Fruit fly (Drosophila melanogaster) whole organism, embryonic: ENCODE measurements around the gene CG16813.

Source experiments
- Asciz ChIP-seq: fragments of 200-800 bp; sonication (Bioruptor generic); optimal IDR thresholded peaks from 2 replicates; lab custom pipeline; 2017; ENCODE audit warnings: missing biosample characterization, mild to moderate bottlenecking, missing genetic modification characterization, missing genetic modification reagents
- Atf6 ChIP-seq: fragments of 200-800 bp; sonication (Bioruptor generic); IDR thresholded peaks from 2 replicates; pipeline ENCODE4 v1.3.6; 2022; ENCODE audit warnings: missing biosample characterization, missing genetic modification characterization
- Bgb ChIP-seq: fragments of 200-800 bp; sonication (Bioruptor generic); IDR thresholded peaks from 2 replicates; pipeline ENCODE4 v1.3.6; 2022; ENCODE audit warnings: missing biosample characterization, missing genetic modification characterization; ENCODE audit not compliant: partially characterized antibody
- CG10565 ChIP-seq: fragments of 200-800 bp; sonication (Bioruptor generic); optimal IDR thresholded peaks from 3 replicates; lab custom pipeline; 2016; ENCODE audit warnings: missing biosample characterization, mild to moderate bottlenecking, missing genetic modification characterization
- CG10979 ChIP-seq: fragments of 200-800 bp; sonication (Bioruptor generic); optimal IDR thresholded peaks from 2 replicates; lab custom pipeline; 2018; ENCODE audit warnings: missing biosample characterization, mild to moderate bottlenecking, missing genetic modification characterization, moderate library complexity
- CG12942 ChIP-seq: fragments of 200-800 bp; sonication (Bioruptor generic); optimal IDR thresholded peaks from 3 replicates; lab custom pipeline; 2016; ENCODE audit warnings: missing biosample characterization, missing genetic modification characterization
- CG13624 ChIP-seq: fragments of 200-800 bp; sonication (Bioruptor generic); optimal IDR thresholded peaks from 2 replicates; lab custom pipeline; 2016; ENCODE audit warnings: missing biosample characterization, missing genetic modification characterization
- CG13775 ChIP-seq: fragments of 200-800 bp; sonication (Bioruptor generic); optimal IDR thresholded peaks from 3 replicates; lab custom pipeline; 2017; ENCODE audit warnings: missing biosample characterization, mild to moderate bottlenecking, missing genetic modification characterization
- CG1602 ChIP-seq: fragments of 200-800 bp; sonication (Bioruptor generic); optimal IDR thresholded peaks from 3 replicates; lab custom pipeline; 2016; ENCODE audit warnings: missing biosample characterization, missing genetic modification characterization
- CG18764 ChIP-seq: fragments of 200-800 bp; sonication (Bioruptor generic); optimal IDR thresholded peaks from 3 replicates; lab custom pipeline; 2016; ENCODE audit warnings: missing biosample characterization, missing genetic modification characterization
- CG32767 ChIP-seq: fragments of 200-800 bp; sonication (Bioruptor generic); IDR thresholded peaks from 2 replicates; pipeline ENCODE4 v1.3.6; 2022; ENCODE audit warnings: missing biosample characterization, missing genetic modification characterization
- CG6854 ChIP-seq: fragments of 200-800 bp; sonication (Bioruptor generic); optimal IDR thresholded peaks from 3 replicates; lab custom pipeline; 2017; ENCODE audit warnings: missing biosample characterization, mild to moderate bottlenecking, missing genetic modification characterization
- CG7271 ChIP-seq: fragments of 200-800 bp; sonication (Bioruptor generic); optimal IDR thresholded peaks from 2 replicates; lab custom pipeline; 2018; ENCODE audit warnings: missing biosample characterization, mild to moderate bottlenecking, missing genetic modification characterization, moderate library complexity
- CG7963 ChIP-seq: fragments of 200-800 bp; sonication (Bioruptor generic); IDR thresholded peaks from 3 replicates; pipeline ENCODE4 v1.3.6; 2022; ENCODE audit warnings: missing biosample characterization, missing genetic modification characterization; ENCODE audit not compliant: partially characterized antibody
- CG8478 ChIP-seq: fragments of >200 bp; optimal IDR thresholded peaks from 2 replicates; lab custom pipeline; 2018
- CkIIα-i1 ChIP-seq: fragments of 200-800 bp; sonication (Bioruptor generic); IDR thresholded peaks from 2 replicates; pipeline ENCODE4 v1.3.6; 2022; ENCODE audit warnings: missing biosample characterization, missing genetic modification characterization
- D ChIP-seq, 2 experiments: fragments of 200-800 bp in 1 of 2; fragments of >200 bp in 1 of 2; sonication (Bioruptor generic) in 1 of 2; optimal IDR thresholded peaks; 2 replicates in 1 of 2; 3 replicates in 1 of 2; lab custom pipeline; 2017; ENCODE audit warnings: mild to moderate bottlenecking in 1 of 2, missing biosample characterization in 1 of 2, missing genetic modification characterization in 1 of 2, missing genetic modification reagents in 1 of 2
- Dbx ChIP-seq: fragments of 200-800 bp; sonication (Bioruptor generic); IDR thresholded peaks from 3 replicates; pipeline ENCODE4 v1.3.6; 2022; ENCODE audit warnings: missing biosample characterization, missing genetic modification characterization
- Deaf1 ChIP-seq: fragments of 200-800 bp; optimal IDR thresholded peaks from 3 replicates; lab custom pipeline; 2019; ENCODE audit warnings: missing biosample characterization, mild to moderate bottlenecking, missing genetic modification characterization, moderate library complexity
- Dll ChIP-seq: fragments of 200-800 bp; sonication (Bioruptor generic); IDR thresholded peaks from 4 replicates; pipeline ENCODE4 v1.3.6; 2022; ENCODE audit warnings: missing biosample characterization, missing genetic modification characterization; ENCODE audit not compliant: partially characterized antibody
- ERR ChIP-seq: fragments of 200-800 bp; sonication (Bioruptor generic); optimal IDR thresholded peaks from 2 replicates; lab custom pipeline; 2016; ENCODE audit warnings: missing biosample characterization, missing genetic modification characterization
- Eip74EF ChIP-seq, 2 experiments: fragments of 200-800 bp in 1 of 2; fragments of >200 bp in 1 of 2; sonication (Bioruptor generic) in 1 of 2; optimal IDR thresholded peaks; 2 replicates each; lab custom pipeline; 2017 to 2019; ENCODE audit warnings: missing biosample characterization in 2 of 2, missing genetic modification characterization in 2 of 2, mild to moderate bottlenecking in 1 of 2, moderate library complexity in 1 of 2
- HmgZ ChIP-seq: fragments of 200-800 bp; sonication (Bioruptor generic); optimal IDR thresholded peaks from 2 replicates; lab custom pipeline; 2018; ENCODE audit warnings: missing biosample characterization, mild to moderate bottlenecking, missing genetic modification characterization
- MTF-1 ChIP-seq: fragments of 200-800 bp; sonication (Bioruptor generic); optimal IDR thresholded peaks from 2 replicates; lab custom pipeline; 2018; ENCODE audit warnings: missing biosample characterization, mild to moderate bottlenecking, missing genetic modification characterization, borderline replicate concordance
- Med ChIP-seq: fragments of 200-800 bp; sonication (Bioruptor generic); peaks from one replicate; lab custom pipeline; 2016; ENCODE audit warnings: missing biosample characterization, missing genetic modification characterization, mild to moderate bottlenecking, inconsistent platforms, moderate library complexity
- Pdp1 ChIP-seq, 2 experiments: fragments of 200-800 bp; sonication (Bioruptor generic); optimal IDR thresholded peaks; 3 replicates each; lab custom pipeline; 2016; ENCODE audit warnings: missing biosample characterization in 2 of 2, missing genetic modification characterization in 2 of 2, mild to moderate bottlenecking in 1 of 2, moderate library complexity in 1 of 2
- Rfx ChIP-seq: fragments of 200-800 bp; sonication (Bioruptor generic); IDR thresholded peaks from 2 replicates; pipeline ENCODE4 v1.3.6; 2022; ENCODE audit warnings: missing biosample characterization, missing genetic modification characterization
- Scr ChIP-seq: fragments of 200-800 bp; sonication (Bioruptor generic); IDR thresholded peaks from 2 replicates; pipeline ENCODE4 v1.3.6; 2022; ENCODE audit warnings: missing biosample characterization, missing genetic modification characterization; ENCODE audit not compliant: partially characterized antibody
- Six4 ChIP-seq: fragments of 200-800 bp; sonication (Bioruptor generic); optimal IDR thresholded peaks from 2 replicates; lab custom pipeline; 2016; ENCODE audit warnings: missing biosample characterization, missing genetic modification characterization
- Xbp1 ChIP-seq: fragments of 200-800 bp; sonication (Bioruptor generic); optimal IDR thresholded peaks from 3 replicates; lab custom pipeline; 2016; ENCODE audit warnings: missing biosample characterization, mild to moderate bottlenecking, missing genetic modification characterization
- bcd ChIP-seq: fragments of 200-800 bp; sonication (Bioruptor generic); optimal IDR thresholded peaks from 2 replicates; lab custom pipeline; 2017; ENCODE audit warnings: missing biosample characterization, mild to moderate bottlenecking, missing genetic modification characterization
- cg ChIP-seq: fragments of 200-800 bp; sonication (Bioruptor generic); optimal IDR thresholded peaks from 3 replicates; lab custom pipeline; 2019; ENCODE audit warnings: missing biosample characterization, mild to moderate bottlenecking, missing genetic modification characterization, moderate library complexity
- crp ChIP-seq, 2 experiments: fragments of 200-800 bp; sonication (Bioruptor generic); optimal IDR thresholded peaks; 2 replicates in 1 of 2; 3 replicates in 1 of 2; lab custom pipeline; 2017; ENCODE audit warnings: missing biosample characterization in 2 of 2, missing genetic modification characterization in 2 of 2, mild to moderate bottlenecking in 1 of 2, moderate library complexity in 1 of 2
- cwo ChIP-seq: fragments of 200-800 bp; sonication (Bioruptor generic); optimal IDR thresholded peaks from 3 replicates; lab custom pipeline; 2017; ENCODE audit warnings: missing biosample characterization, missing genetic modification characterization, mild to moderate bottlenecking, moderate library complexity, missing genetic modification reagents
- da ChIP-seq: fragments of 200-800 bp; sonication (Bioruptor generic); optimal IDR thresholded peaks from 2 replicates; lab custom pipeline; 2016; ENCODE audit warnings: missing biosample characterization, missing genetic modification characterization
- dm ChIP-seq: fragments of 200-800 bp; sonication (Bioruptor generic); optimal IDR thresholded peaks from 3 replicates; lab custom pipeline; 2016; ENCODE audit warnings: missing biosample characterization, missing genetic modification characterization
- eve ChIP-seq, 2 experiments: fragments of >200 bp; optimal IDR thresholded peaks; 2 replicates each; lab custom pipeline; 2017; ENCODE audit warnings: missing biosample characterization in 2 of 2, missing genetic modification characterization in 2 of 2
- grau ChIP-seq: fragments of 200-800 bp; optimal IDR thresholded peaks from 3 replicates; lab custom pipeline; 2019; ENCODE audit warnings: missing biosample characterization, mild to moderate bottlenecking, missing genetic modification characterization, moderate library complexity
- phol ChIP-seq: fragments of 200-800 bp; sonication (Bioruptor generic); optimal IDR thresholded peaks from 3 replicates; lab custom pipeline; 2018; ENCODE audit warnings: missing biosample characterization, mild to moderate bottlenecking, missing genetic modification characterization, moderate library complexity
- rib ChIP-seq: fragments of 200-800 bp; sonication (Bioruptor generic); IDR thresholded peaks from 2 replicates; pipeline ENCODE4 v1.3.6; 2022; ENCODE audit warnings: missing biosample characterization, missing genetic modification characterization
- ro ChIP-seq: fragments of 200-800 bp; sonication (Bioruptor generic); IDR thresholded peaks from 2 replicates; pipeline ENCODE4 v1.3.6; 2022; ENCODE audit warnings: missing biosample characterization, missing genetic modification characterization
- sens ChIP-seq: fragments of 200-800 bp; sonication (Bioruptor generic); peaks from one replicate; lab custom pipeline; 2016; ENCODE audit warnings: missing biosample characterization, missing genetic modification characterization
- sug ChIP-seq: fragments of 200-800 bp; optimal IDR thresholded peaks from 2 replicates; lab custom pipeline; 2019; ENCODE audit warnings: missing biosample characterization, mild to moderate bottlenecking, missing genetic modification characterization, moderate library complexity
- tna ChIP-seq: fragments of 200-800 bp; sonication (Bioruptor generic); IDR thresholded peaks from 2 replicates; pipeline ENCODE4 v1.3.6; 2022; ENCODE audit warnings: missing biosample characterization, missing genetic modification characterization; ENCODE audit not compliant: partially characterized antibody
- vvl ChIP-seq: fragments of 200-800 bp; sonication (Bioruptor generic); IDR thresholded peaks from 2 replicates; pipeline ENCODE4 v1.3.6; 2022; ENCODE audit warnings: missing biosample characterization, missing genetic modification characterization
- z ChIP-seq: fragments of 200-800 bp; sonication (Bioruptor generic); IDR thresholded peaks from 3 replicates; pipeline ENCODE4 v1.3.6; 2022; ENCODE audit warnings: missing biosample characterization, missing genetic modification characterization
- zen ChIP-seq: fragments of 200-800 bp; sonication (Bioruptor generic); optimal IDR thresholded peaks from 3 replicates; lab custom pipeline; 2018; ENCODE audit warnings: missing biosample characterization, mild to moderate bottlenecking, missing genetic modification characterization, moderate library complexity

Gene CG16813

DNA sequence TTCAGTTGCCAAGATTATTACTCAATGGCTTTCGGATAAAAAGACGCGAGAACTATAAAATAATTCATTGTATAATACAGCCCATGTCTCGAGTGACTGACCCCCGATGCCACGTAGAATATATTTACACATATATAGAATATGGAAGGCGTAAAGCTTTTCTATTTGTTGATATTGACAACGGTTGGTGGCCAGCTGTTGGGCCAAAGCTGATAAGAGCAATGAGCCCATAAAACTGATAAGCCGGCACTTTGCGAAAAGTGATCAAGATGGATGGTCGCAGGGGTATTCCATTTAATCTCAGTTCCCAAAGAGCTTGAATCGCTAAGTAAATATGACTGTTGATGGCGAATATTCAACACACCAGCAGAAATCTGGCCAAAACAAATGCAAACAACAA is 36.8 kb upstream of the CG16813 start (continued):
- TF ChIP-seq MTF-1 (GFP tag; lab: Kevin White, UChicago): peak; percentile 32
- peak; percentile 11 for TF ChIP-seq sens (GFP tag; lab: Kevin White, UChicago)
- TF ChIP-seq Pdp1 (GFP tag; optimal IDR thresholded peaks at IDR 0.05; lab: Kevin White, UChicago): peak in 1 of 2 experiments; percentile 86
- no peak for TF ChIP-seq CG13775 (GFP tag; lab: Kevin White, UChicago)
- no peak for TF ChIP-seq Bgb (GFP tag; lab: Robert Waterston, UW)
- no peak for TF ChIP-seq eve (GFP tag; optimal IDR thresholded peaks at IDR 0.05; lab: Kevin White, UChicago)
- peak; percentile 89 for TF ChIP-seq sug (tag; lab: Kevin White, UChicago)
- TF ChIP-seq HmgZ: peak; percentile 9
- TF ChIP-seq Dbx (GFP tag; lab: Robert Waterston, UW): 0 out of 3 replicates have a peak, but pooled peaks have one; percentile 37
- TF ChIP-seq Med (GFP tag; lab: Kevin White, UChicago): peak; percentile 62
- no peak for TF ChIP-seq z (GFP tag; lab: Robert Waterston, UW)
- peak; percentile 76; the same call in 1 of the 2 replicates for TF ChIP-seq rib (GFP tag; lab: Robert Waterston, UW)
- no peak for TF ChIP-seq da
- no peak for TF ChIP-seq grau (tag; lab: Kevin White, UChicago)
- peak; percentile 43; the same call in 1 of the 2 replicates for TF ChIP-seq Atf6
- no peak for TF ChIP-seq ro (GFP tag; lab: Robert Waterston, UW)
- TF ChIP-seq crp (GFP tag; optimal IDR thresholded peaks at IDR 0.05; lab: Kevin White, UChicago): peak in 1 of 2 experiments; percentile 34
- TF ChIP-seq cwo (GFP tag; lab: Kevin White, UChicago): no peak
- TF ChIP-seq, all 482 proteins: peak for 22

DNA sequence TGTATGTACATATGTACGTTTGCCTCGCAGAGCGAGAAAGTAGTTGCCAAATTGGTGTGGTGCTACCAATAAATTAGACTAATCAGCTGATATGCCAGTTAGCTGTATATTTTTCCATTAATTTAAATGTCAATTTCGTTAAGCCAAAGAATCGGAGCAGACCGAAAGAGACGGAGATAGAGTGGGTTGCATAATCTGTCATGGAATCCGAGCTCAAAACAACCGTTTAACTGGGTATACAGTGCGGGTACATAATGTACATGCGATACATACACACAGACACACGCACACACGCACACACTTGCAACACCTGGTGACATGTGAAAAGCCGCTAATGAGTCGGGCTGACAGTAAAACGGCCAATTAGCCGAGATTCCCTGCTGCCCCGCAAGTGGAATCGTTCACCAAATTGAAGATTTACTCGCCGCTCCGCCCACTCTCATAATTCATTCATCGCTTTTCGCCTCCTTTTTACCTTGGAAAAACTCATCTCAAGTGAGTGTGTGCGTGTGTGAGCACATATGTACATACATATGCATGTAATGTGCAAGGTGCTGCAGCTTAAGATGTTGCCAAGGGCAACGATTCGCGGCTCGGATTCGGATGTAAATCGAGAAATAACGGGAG is 36.2 kb upstream of the CG16813 start:
- TF ChIP-seq CG18764 (GFP tag; lab: Kevin White, UChicago): no peak
- no peak for TF ChIP-seq Asciz (GFP tag; lab: Kevin White, UChicago)
- TF ChIP-seq zen (tag; lab: Kevin White, UChicago): peak; percentile 42
- TF ChIP-seq tna: no peak
- TF ChIP-seq CG8478: peak; percentile 79
- no peak for TF ChIP-seq CG13624 (GFP tag; lab: Kevin White, UChicago)
- TF ChIP-seq Xbp1: no peak
- no peak for TF ChIP-seq Eip74EF (GFP tag; optimal IDR thresholded peaks at IDR 0.05; lab: Kevin White, UChicago)
- TF ChIP-seq CG12942 (GFP tag; lab: Kevin White, UChicago): no peak
- no peak for TF ChIP-seq CG7271 (tag; lab: Kevin White, UChicago)
- TF ChIP-seq cg (GFP tag; lab: Kevin White, UChicago): peak; percentile 90
- no peak for TF ChIP-seq bcd
- peak; percentile 29; the same call in 1 of the 2 replicates for TF ChIP-seq vvl (GFP tag; lab: Robert Waterston, UW)
- TF ChIP-seq CG1602: no peak
- 0 out of 2 replicates have a peak, but pooled peaks have one; percentile 18 for TF ChIP-seq Rfx (GFP tag; lab: Robert Waterston, UW)
- TF ChIP-seq CG10979 (tag; lab: Kevin White, UChicago): no peak
- TF ChIP-seq grau (tag; lab: Kevin White, UChicago): no peak
- TF ChIP-seq dm (GFP tag; lab: Kevin White, UChicago): no peak
- no peak for TF ChIP-seq CG10565 (GFP tag; lab: Kevin White, UChicago)
- TF ChIP-seq Six4 (GFP tag; lab: Kevin White, UChicago): no peak
- no peak for TF ChIP-seq Deaf1
- TF ChIP-seq Dll (GFP tag; lab: Robert Waterston, UW): no peak
- TF ChIP-seq D (optimal IDR thresholded peaks at IDR 0.05; lab: Kevin White, UChicago): peak; percentile 37
- no peak for TF ChIP-seq D (GFP tag; optimal IDR thresholded peaks at IDR 0.05; lab: Kevin White, UChicago)
- peak; percentile 34; the same call in 1 of the 2 replicates for TF ChIP-seq CG32767 (GFP tag; lab: Robert Waterston, UW)
- no peak for TF ChIP-seq CG7963 (GFP tag; lab: Robert Waterston, UW)
- TF ChIP-seq CG6854: no peak
- TF ChIP-seq Pdp1 (GFP tag; optimal IDR thresholded peaks at IDR 0.05; lab: Kevin White, UChicago): peak in 1 of 2 experiments; percentile 96
- no peak for TF ChIP-seq CkIIα-i1 (GFP tag; lab: Robert Waterston, UW)
- TF ChIP-seq phol (tag; lab: Kevin White, UChicago): no peak
- TF ChIP-seq ERR (GFP tag; lab: Kevin White, UChicago): no peak
- TF ChIP-seq Scr (GFP tag; lab: Robert Waterston, UW): no peak
